Fruit fly (Drosophila melanogaster) S2 (cell line): Measurements from ENCODE around the gene RpS28a.

ENCODE experiments used
- CG8478 ChIP-seq: fragments of >200 bp; optimal IDR thresholded peaks from 2 replicates; lab custom pipeline; 2018
- CTCF ChIP-seq, 2 experiments: fragments of >200 bp; optimal IDR thresholded peaks; 2 replicates each; lab custom pipeline; 2018

Gene RpS28a

DNA sequence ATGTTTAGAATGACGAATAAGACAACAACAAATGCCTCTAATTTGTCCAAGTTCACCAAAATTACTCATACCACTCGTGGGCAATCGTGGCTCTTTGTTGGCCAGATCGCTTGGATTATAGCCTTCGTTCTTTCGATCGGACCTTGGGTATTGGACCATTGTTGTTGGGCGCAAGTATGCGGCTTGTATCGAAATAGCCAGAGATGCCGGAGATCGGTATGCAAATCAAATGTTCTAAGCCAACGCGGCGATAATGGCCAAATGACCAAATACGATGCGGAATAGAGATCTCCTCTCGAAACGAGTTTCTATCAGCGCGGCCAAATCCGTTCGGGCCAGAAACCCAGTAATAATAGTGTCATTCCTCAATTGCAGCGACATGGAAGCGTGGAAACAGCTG is 37.2 kb downstream of the RpS28a start:
- TF ChIP-seq CG8478 (lab: Kevin White, UChicago) (no peak), CTCF (optimal IDR thresholded peaks at IDR 0.05; lab: Kevin White, UChicago) (no peak)

dm6 chr3R:29983886-29984285 is 38.6 kb downstream of the RpS28a start:
- TF ChIP-seq CTCF (optimal IDR thresholded peaks at IDR 0.05; lab: Kevin White, UChicago) = no peak
- no peak for TF ChIP-seq CG8478 (lab: Kevin White, UChicago)

DNA sequence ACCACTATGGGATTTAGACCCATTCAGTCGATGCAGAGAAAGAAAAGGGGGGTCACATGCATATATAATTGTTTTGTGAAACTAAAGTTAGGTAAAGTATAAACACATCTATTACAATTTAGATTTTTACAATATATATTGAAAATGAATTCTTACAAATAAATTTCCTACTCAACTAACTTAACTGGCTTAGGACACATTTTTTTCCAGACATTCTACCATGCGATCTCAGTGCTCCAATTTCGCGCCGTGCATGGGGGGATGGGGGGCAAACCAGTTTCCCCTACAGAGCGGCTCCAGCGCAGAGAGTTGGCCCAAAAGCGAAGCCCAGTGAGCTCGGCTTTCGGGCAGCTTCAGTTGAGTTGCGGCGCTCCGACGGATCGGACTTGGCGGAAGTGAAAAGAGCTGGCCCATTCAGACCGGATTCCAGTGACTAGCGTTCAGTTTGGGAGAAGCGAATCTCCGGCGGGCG is 39.3 kb downstream of the RpS28a start, which contains the start of gene CG7896:
Gene CG7896, plus strand, starts transcription at position 354 of the 472 bp plus-strand sequence.
- no peak for TF ChIP-seq CTCF (optimal IDR thresholded peaks at IDR 0.05; lab: Kevin White, UChicago)
- TF ChIP-seq CG8478 (lab: Kevin White, UChicago) = no peak

- TF ChIP-seq CG8478 (lab: Kevin White, UChicago) (no peak), CTCF (optimal IDR thresholded peaks at IDR 0.05; lab: Kevin White, UChicago) (no peak)
Observed at dm6 chr3R:29982027-29982426, 40.4 kb downstream of the RpS28a start.

- TF ChIP-seq CG8478 (lab: Kevin White, UChicago) = no peak
- no peak for TF ChIP-seq CTCF (optimal IDR thresholded peaks at IDR 0.05; lab: Kevin White, UChicago)
Observed at dm6 chr3R:29981479-29981878, 41.0 kb downstream of the RpS28a start.

- TF ChIP-seq CTCF (optimal IDR thresholded peaks at IDR 0.05; lab: Kevin White, UChicago) = no peak
Observed at dm6 chr3R:29978595-29978994, 43.9 kb downstream of the RpS28a start.
